Fruit fly (Drosophila melanogaster) whole organism, embryonic: ENCODE measurements around the gene ninaB.

Experiments
- Bteb2 ChIP-seq: fragments of 200-800 bp; sonication (Bioruptor generic); optimal IDR thresholded peaks from 2 replicates; lab custom pipeline; 2016; ENCODE audit warnings: missing biosample characterization, missing genetic modification characterization
- CG10959 ChIP-seq: fragments of 200-800 bp; sonication (Bioruptor generic); IDR thresholded peaks from 2 replicates; pipeline ENCODE4 v1.3.6; 2022; ENCODE audit warnings: missing biosample characterization, missing genetic modification characterization
- CG11085 ChIP-seq: fragments of 200-800 bp; sonication (Bioruptor generic); IDR thresholded peaks from 2 replicates; pipeline ENCODE4 v1.3.6; 2022; ENCODE audit warnings: missing biosample characterization, missing genetic modification characterization
- CG12769 ChIP-seq: fragments of 200-800 bp; sonication (Bioruptor generic); optimal IDR thresholded peaks from 2 replicates; lab custom pipeline; 2019; ENCODE audit warnings: missing biosample characterization, mild to moderate bottlenecking, missing genetic modification characterization, moderate library complexity
- CG13123 ChIP-seq: fragments of 200-800 bp; sonication (Bioruptor generic); optimal IDR thresholded peaks from 2 replicates; lab custom pipeline; 2016; ENCODE audit warnings: missing biosample characterization, missing genetic modification characterization
- CG2712 ChIP-seq: fragments of 200-800 bp; optimal IDR thresholded peaks from 3 replicates; lab custom pipeline; 2019; ENCODE audit warnings: missing biosample characterization, mild to moderate bottlenecking, missing genetic modification characterization, moderate library complexity
- CG4820 ChIP-seq: fragments of 200-800 bp; sonication (Bioruptor generic); optimal IDR thresholded peaks from 3 replicates; lab custom pipeline; 2016; ENCODE audit warnings: missing biosample characterization, missing genetic modification characterization
- CG9727 ChIP-seq: fragments of 200-800 bp; sonication (Bioruptor generic); optimal IDR thresholded peaks from 3 replicates; lab custom pipeline; 2017; ENCODE audit warnings: missing biosample characterization, mild to moderate bottlenecking, missing genetic modification characterization
- Camta ChIP-seq: fragments of 200-800 bp; sonication (Bioruptor generic); optimal IDR thresholded peaks from 2 replicates; lab custom pipeline; 2016; ENCODE audit warnings: missing biosample characterization, missing genetic modification characterization
- Dad ChIP-seq: fragments of 200-800 bp; sonication (Bioruptor generic); optimal IDR thresholded peaks from 3 replicates; lab custom pipeline; 2016; ENCODE audit warnings: missing biosample characterization, missing genetic modification characterization
- Jarid2 ChIP-seq: fragments of 200-800 bp; sonication (Bioruptor generic); optimal IDR thresholded peaks from 3 replicates; lab custom pipeline; 2017; ENCODE audit warnings: mild to moderate bottlenecking, missing biosample characterization, missing genetic modification reagents, missing genetic modification characterization
- MESR4 ChIP-seq: fragments of 200-800 bp; sonication (Bioruptor generic); optimal IDR thresholded peaks from 2 replicates; lab custom pipeline; 2018; ENCODE audit warnings: missing biosample characterization, mild to moderate bottlenecking, missing genetic modification characterization, moderate library complexity
- Med ChIP-seq: fragments of 200-800 bp; sonication (Bioruptor generic); peaks from one replicate; lab custom pipeline; 2016; ENCODE audit warnings: missing biosample characterization, missing genetic modification characterization, mild to moderate bottlenecking, inconsistent platforms, moderate library complexity
- NFAT ChIP-seq: fragments of 200-800 bp; sonication (Bioruptor generic); IDR thresholded peaks from 2 replicates; pipeline ENCODE4 v1.3.6; 2022; ENCODE audit warnings: missing biosample characterization, missing genetic modification characterization
- Side ChIP-seq: fragments of 200-800 bp; sonication (Bioruptor generic); optimal IDR thresholded peaks from 2 replicates; lab custom pipeline; 2016; ENCODE audit warnings: missing biosample characterization, missing genetic modification characterization
- Sox100B ChIP-seq: fragments of 200-800 bp; sonication (Bioruptor generic); optimal IDR thresholded peaks from 3 replicates; lab custom pipeline; 2018; ENCODE audit warnings: missing biosample characterization, mild to moderate bottlenecking, missing genetic modification characterization
- bigmax ChIP-seq: fragments of 200-800 bp; sonication (Bioruptor generic); optimal IDR thresholded peaks from 2 replicates; lab custom pipeline; 2018; ENCODE audit warnings: missing biosample characterization, mild to moderate bottlenecking, missing genetic modification characterization
- caup ChIP-seq: fragments of 200-800 bp; sonication (Bioruptor generic); optimal IDR thresholded peaks from 3 replicates; lab custom pipeline; 2017; ENCODE audit warnings: missing biosample characterization, mild to moderate bottlenecking, missing genetic modification characterization, moderate library complexity; ENCODE audit not compliant: severe bottlenecking
- gro ChIP-seq: fragments of 200-800 bp; sonication (Bioruptor generic); optimal IDR thresholded peaks from 2 replicates; lab custom pipeline; 2016; ENCODE audit warnings: missing biosample characterization, missing genetic modification characterization
- ham ChIP-seq: fragments of 200-800 bp; sonication (Bioruptor generic); IDR thresholded peaks from 2 replicates; pipeline ENCODE4 v1.3.6; 2022; ENCODE audit warnings: missing biosample characterization, missing genetic modification characterization
- maf-S ChIP-seq: fragments of 200-800 bp; sonication (Bioruptor generic); optimal IDR thresholded peaks from 2 replicates; lab custom pipeline; 2016; ENCODE audit warnings: missing biosample characterization, missing genetic modification characterization
- odd ChIP-seq: fragments of 200-800 bp; sonication (Bioruptor generic); optimal IDR thresholded peaks from 2 replicates; lab custom pipeline; 2017; ENCODE audit warnings: missing biosample characterization, mild to moderate bottlenecking, missing genetic modification characterization
- schlank ChIP-seq: fragments of 200-800 bp; sonication (Bioruptor generic); optimal IDR thresholded peaks from 2 replicates; lab custom pipeline; 2018; ENCODE audit warnings: missing biosample characterization, mild to moderate bottlenecking, missing genetic modification characterization
- zen2 ChIP-seq: fragments of 200-800 bp; sonication (Bioruptor generic); IDR thresholded peaks from 3 replicates; pipeline ENCODE4 v1.3.6; 2022; ENCODE audit warnings: missing biosample characterization, missing genetic modification characterization; ENCODE audit not compliant: partially characterized antibody

ninaB gene

dm6 chr3R:13735304-13735898 is 35.0 kb downstream of the ninaB start (continued):
- TF ChIP-seq Side (GFP tag; lab: Kevin White, UChicago): no peak
- peak; percentile 71 for TF ChIP-seq Med
- TF ChIP-seq Jarid2 (GFP tag; lab: Kevin White, UChicago): peak; percentile 16
- TF ChIP-seq CG13123 (GFP tag; lab: Kevin White, UChicago): no peak
- TF ChIP-seq maf-S (GFP tag; lab: Kevin White, UChicago): no peak
- TF ChIP-seq MESR4 (GFP tag; lab: Kevin White, UChicago): no peak
- 0 out of 2 replicates have a peak, but pooled peaks have one; percentile 16 for TF ChIP-seq CG10959 (GFP tag; lab: Robert Waterston, UW)
- no peak for TF ChIP-seq NFAT (GFP tag; lab: Robert Waterston, UW)
- no peak for TF ChIP-seq CG4820 (GFP tag; lab: Kevin White, UChicago)
- no peak for TF ChIP-seq zen2 (GFP tag; lab: Robert Waterston, UW)

dm6 chr3R:13746066-13746673 is 45.8 kb downstream of the ninaB start:
- TF ChIP-seq schlank (tag; lab: Kevin White, UChicago) (no peak), Sox100B (GFP tag; lab: Kevin White, UChicago) (no peak), CG11085 (no peak), Dad (GFP tag; lab: Kevin White, UChicago) (no peak), bigmax (GFP tag; lab: Kevin White, UChicago) (no peak), ham (GFP tag; lab: Robert Waterston, UW) (no peak), CG2712 (tag; lab: Kevin White, UChicago) (no peak), odd (GFP tag; lab: Kevin White, UChicago) (no peak), Camta (GFP tag; lab: Kevin White, UChicago) (no peak), CG12769 (tag; lab: Kevin White, UChicago) (no peak), CG9727 (GFP tag; lab: Kevin White, UChicago) (no peak), caup (GFP tag; lab: Kevin White, UChicago) (no peak), Bteb2 (GFP tag; lab: Kevin White, UChicago) (no peak), gro (GFP tag; lab: Kevin White, UChicago) (no peak)
